Fruit fly (Drosophila melanogaster) whole organism, embryonic: ENCODE results near the gene Klp67A.
A peak's percentile ranks its signal among the peaks of the same experiment; 100 is the strongest.

ENCODE experiments used
- Atf-2 ChIP-seq: fragments of 200-800 bp; sonication (Bioruptor generic); optimal IDR thresholded peaks from 2 replicates; lab custom pipeline; 2016; ENCODE audit warnings: missing biosample characterization, missing genetic modification characterization
- B-H1 ChIP-seq: fragments of 200-800 bp; sonication (Bioruptor generic); IDR thresholded peaks from 3 replicates; pipeline ENCODE4 v1.3.6; 2022; ENCODE audit warnings: missing biosample characterization, missing genetic modification characterization
- Blimp-1 ChIP-seq: fragments of 200-800 bp; sonication (Bioruptor generic); optimal IDR thresholded peaks from 3 replicates; lab custom pipeline; 2018; ENCODE audit warnings: missing biosample characterization, missing genetic modification characterization, mild to moderate bottlenecking, moderate library complexity, missing genetic modification reagents
- CG11723 ChIP-seq: fragments of 200-800 bp; sonication (Bioruptor generic); optimal IDR thresholded peaks from 2 replicates; lab custom pipeline; 2017; ENCODE audit warnings: missing biosample characterization, mild to moderate bottlenecking, missing genetic modification characterization
- CG17186 ChIP-seq: fragments of 200-800 bp; sonication (Bioruptor generic); optimal IDR thresholded peaks from 3 replicates; lab custom pipeline; 2017; ENCODE audit warnings: missing biosample characterization, missing genetic modification reagents, missing genetic modification characterization
- CG18476 ChIP-seq: fragments of 200-800 bp; sonication (Bioruptor generic); optimal IDR thresholded peaks from 2 replicates; lab custom pipeline; 2016; ENCODE audit warnings: missing biosample characterization, mild to moderate bottlenecking, missing genetic modification characterization
- CG18764 ChIP-seq: fragments of 200-800 bp; sonication (Bioruptor generic); optimal IDR thresholded peaks from 3 replicates; lab custom pipeline; 2016; ENCODE audit warnings: missing biosample characterization, missing genetic modification characterization
- CG30403 ChIP-seq: fragments of 200-800 bp; sonication (Bioruptor generic); optimal IDR thresholded peaks from 3 replicates; lab custom pipeline; 2016; ENCODE audit warnings: missing biosample characterization, missing genetic modification characterization
- CG30431 ChIP-seq: fragments of 200-800 bp; sonication (Bioruptor generic); optimal IDR thresholded peaks from 2 replicates; lab custom pipeline; 2017; ENCODE audit warnings: missing biosample characterization, missing genetic modification characterization
- CG3065 ChIP-seq: fragments of 200-800 bp; sonication (Bioruptor generic); optimal IDR thresholded peaks from 2 replicates; lab custom pipeline; 2016; ENCODE audit warnings: missing biosample characterization, missing genetic modification characterization
- CG34376 ChIP-seq: fragments of 200-800 bp; sonication (Bioruptor generic); optimal IDR thresholded peaks from 2 replicates; lab custom pipeline; 2018; ENCODE audit warnings: missing biosample characterization, mild to moderate bottlenecking, missing genetic modification characterization
- CG4360 ChIP-seq: fragments of 200-800 bp; sonication (Bioruptor generic); IDR thresholded peaks from 2 replicates; pipeline ENCODE4 v1.3.6; 2022; ENCODE audit warnings: missing biosample characterization, missing genetic modification characterization
- CG4424 ChIP-seq: fragments of 200-800 bp; sonication (Bioruptor generic); optimal IDR thresholded peaks from 3 replicates; lab custom pipeline; 2016; ENCODE audit warnings: missing biosample characterization, missing genetic modification characterization
- CG5953 ChIP-seq: fragments of 200-800 bp; sonication (Bioruptor generic); IDR thresholded peaks from 2 replicates; pipeline ENCODE4 v1.3.6; 2022; ENCODE audit warnings: missing biosample characterization, missing genetic modification characterization
- CG6689 ChIP-seq: fragments of 200-800 bp; sonication (Bioruptor generic); IDR thresholded peaks from 2 replicates; pipeline ENCODE4 v1.3.6; 2022; ENCODE audit warnings: missing biosample characterization, missing genetic modification characterization
- CG6813 ChIP-seq: fragments of 200-800 bp; sonication (Bioruptor generic); optimal IDR thresholded peaks from 2 replicates; lab custom pipeline; 2017; ENCODE audit warnings: missing biosample characterization, missing genetic modification characterization, mild to moderate bottlenecking, moderate library complexity, missing genetic modification reagents
- CG7963 ChIP-seq: fragments of 200-800 bp; sonication (Bioruptor generic); IDR thresholded peaks from 3 replicates; pipeline ENCODE4 v1.3.6; 2022; ENCODE audit warnings: missing biosample characterization, missing genetic modification characterization; ENCODE audit not compliant: partially characterized antibody
- CG8765 ChIP-seq: fragments of 200-800 bp; sonication (Bioruptor generic); IDR thresholded peaks from 2 replicates; pipeline ENCODE4 v1.3.6; 2022; ENCODE audit warnings: missing biosample characterization, missing genetic modification characterization
- CG8924 ChIP-seq: fragments of 200-800 bp; optimal IDR thresholded peaks from 3 replicates; lab custom pipeline; 2019; ENCODE audit warnings: missing biosample characterization, mild to moderate bottlenecking, missing genetic modification characterization, moderate library complexity
- Dek ChIP-seq: fragments of 200-800 bp; sonication (Bioruptor generic); optimal IDR thresholded peaks from 3 replicates; lab custom pipeline; 2019; ENCODE audit warnings: missing biosample characterization, mild to moderate bottlenecking, missing genetic modification characterization, moderate library complexity
- GATAe ChIP-seq: fragments of 200-800 bp; sonication (Bioruptor generic); conservative IDR thresholded peaks from 2 replicates; pipeline ENCODE4 v1.3.6; 2022; ENCODE audit warnings: missing biosample characterization, missing genetic modification characterization
- Lim3 ChIP-seq: fragments of 200-800 bp; sonication (Bioruptor generic); IDR thresholded peaks from 2 replicates; pipeline ENCODE4 v1.3.6; 2022; ENCODE audit warnings: missing biosample characterization, missing genetic modification characterization
- Oaz ChIP-seq: fragments of 200-800 bp; sonication (Bioruptor generic); IDR thresholded peaks from 2 replicates; pipeline ENCODE4 v1.3.6; 2022; ENCODE audit warnings: missing biosample characterization, missing genetic modification characterization
- Six4 ChIP-seq: fragments of 200-800 bp; sonication (Bioruptor generic); optimal IDR thresholded peaks from 2 replicates; lab custom pipeline; 2016; ENCODE audit warnings: missing biosample characterization, missing genetic modification characterization
- Sry-β ChIP-seq: fragments of 200-800 bp; sonication (Bioruptor generic); optimal IDR thresholded peaks from 2 replicates; lab custom pipeline; 2018; ENCODE audit warnings: missing biosample characterization, mild to moderate bottlenecking, missing genetic modification characterization, moderate library complexity
- Sry-δ ChIP-seq: fragments of 200-800 bp; sonication (Bioruptor generic); optimal IDR thresholded peaks from 2 replicates; lab custom pipeline; 2016; ENCODE audit warnings: missing biosample characterization, missing genetic modification characterization
- ato ChIP-seq: fragments of 200-800 bp; sonication (Bioruptor generic); IDR thresholded peaks from 2 replicates; pipeline ENCODE4 v1.3.6; 2022; ENCODE audit warnings: missing biosample characterization, missing genetic modification characterization; ENCODE audit not compliant: partially characterized antibody
- bigmax ChIP-seq: fragments of 200-800 bp; sonication (Bioruptor generic); optimal IDR thresholded peaks from 2 replicates; lab custom pipeline; 2018; ENCODE audit warnings: missing biosample characterization, mild to moderate bottlenecking, missing genetic modification characterization
- cg ChIP-seq: fragments of 200-800 bp; sonication (Bioruptor generic); optimal IDR thresholded peaks from 3 replicates; lab custom pipeline; 2019; ENCODE audit warnings: missing biosample characterization, mild to moderate bottlenecking, missing genetic modification characterization, moderate library complexity
- chinmo ChIP-seq: fragments of 200-800 bp; sonication (Bioruptor generic); IDR thresholded peaks from 4 replicates; pipeline ENCODE4 v1.3.6; 2022; ENCODE audit warnings: missing biosample characterization, missing genetic modification characterization; ENCODE audit not compliant: partially characterized antibody
- croc ChIP-seq: fragments of 200-800 bp; sonication (Bioruptor generic); conservative IDR thresholded peaks from 3 replicates; pipeline ENCODE4 v1.3.6; 2022; ENCODE audit warnings: missing biosample characterization, missing genetic modification characterization
- da ChIP-seq: fragments of 200-800 bp; sonication (Bioruptor generic); optimal IDR thresholded peaks from 2 replicates; lab custom pipeline; 2016; ENCODE audit warnings: missing biosample characterization, missing genetic modification characterization
- danr ChIP-seq: fragments of 200-800 bp; sonication (Bioruptor generic); IDR thresholded peaks from 2 replicates; pipeline ENCODE4 v1.3.6; 2022; ENCODE audit warnings: missing biosample characterization, missing genetic modification characterization
- ems ChIP-seq: fragments of 200-800 bp; sonication (Bioruptor generic); optimal IDR thresholded peaks from 3 replicates; lab custom pipeline; 2016; ENCODE audit warnings: missing biosample characterization, missing genetic modification characterization
- eyg ChIP-seq: fragments of 200-800 bp; sonication (Bioruptor generic); optimal IDR thresholded peaks from 3 replicates; lab custom pipeline; 2016; ENCODE audit warnings: missing biosample characterization, missing genetic modification characterization
- fd102C ChIP-seq: fragments of 200-800 bp; sonication (Bioruptor generic); optimal IDR thresholded peaks from 2 replicates; lab custom pipeline; 2018; ENCODE audit warnings: missing biosample characterization, mild to moderate bottlenecking, missing genetic modification characterization, moderate library complexity
- gsb ChIP-seq: fragments of 200-800 bp; sonication (Bioruptor generic); IDR thresholded peaks from 2 replicates; pipeline ENCODE4 v1.3.6; 2022; ENCODE audit warnings: missing biosample characterization, missing genetic modification characterization
- gsb-n ChIP-seq: fragments of 200-800 bp; sonication (Bioruptor generic); optimal IDR thresholded peaks from 3 replicates; lab custom pipeline; 2018; ENCODE audit warnings: missing biosample characterization, mild to moderate bottlenecking, missing genetic modification characterization
- h ChIP-seq: fragments of >200 bp; optimal IDR thresholded peaks from 2 replicates; lab custom pipeline; 2017
- kah ChIP-seq: fragments of 200-800 bp; sonication (Bioruptor generic); optimal IDR thresholded peaks from 2 replicates; lab custom pipeline; 2018; ENCODE audit warnings: missing biosample characterization, mild to moderate bottlenecking, missing genetic modification characterization
- klu ChIP-seq: fragments of 200-800 bp; sonication (Bioruptor generic); IDR thresholded peaks from 2 replicates; pipeline ENCODE4 v1.3.6; 2022; ENCODE audit warnings: missing biosample characterization, missing genetic modification characterization
- lab ChIP-seq: fragments of 200-800 bp; sonication (Bioruptor generic); optimal IDR thresholded peaks from 3 replicates; lab custom pipeline; 2017; ENCODE audit warnings: missing biosample characterization, missing genetic modification characterization, mild to moderate bottlenecking, moderate library complexity, missing genetic modification reagents
- lilli ChIP-seq: fragments of 200-800 bp; sonication (Bioruptor generic); optimal IDR thresholded peaks from 3 replicates; lab custom pipeline; 2016; ENCODE audit warnings: missing biosample characterization, missing genetic modification characterization
- mld ChIP-seq: fragments of 200-800 bp; sonication (Bioruptor generic); IDR thresholded peaks from 3 replicates; pipeline ENCODE4 v1.3.6; 2022; ENCODE audit warnings: missing biosample characterization, missing genetic modification characterization; ENCODE audit not compliant: partially characterized antibody
- pb ChIP-seq: fragments of 200-800 bp; sonication (Bioruptor generic); optimal IDR thresholded peaks from 3 replicates; lab custom pipeline; 2016; ENCODE audit warnings: missing biosample characterization, missing genetic modification characterization
- pfk ChIP-seq: fragments of 200-800 bp; sonication (Bioruptor generic); optimal IDR thresholded peaks from 2 replicates; lab custom pipeline; 2018; ENCODE audit warnings: missing biosample characterization, mild to moderate bottlenecking, missing genetic modification characterization, moderate library complexity
- pnt ChIP-seq: fragments of 200-800 bp; sonication (Bioruptor generic); optimal IDR thresholded peaks from 3 replicates; lab custom pipeline; 2016; ENCODE audit warnings: missing biosample characterization, missing genetic modification characterization
- unc-4 ChIP-seq: fragments of 200-800 bp; sonication (Bioruptor generic); IDR thresholded peaks from 2 replicates; pipeline ENCODE4 v1.3.6; 2022; ENCODE audit warnings: missing biosample characterization, missing genetic modification characterization; ENCODE audit not compliant: partially characterized antibody
- z ChIP-seq: fragments of 200-800 bp; sonication (Bioruptor generic); IDR thresholded peaks from 3 replicates; pipeline ENCODE4 v1.3.6; 2022; ENCODE audit warnings: missing biosample characterization, missing genetic modification characterization
- zfh2 ChIP-seq: fragments of 200-800 bp; sonication (Bioruptor generic); optimal IDR thresholded peaks from 2 replicates; lab custom pipeline; 2016; ENCODE audit warnings: missing biosample characterization, missing genetic modification characterization

Gene Klp67A

DNA sequence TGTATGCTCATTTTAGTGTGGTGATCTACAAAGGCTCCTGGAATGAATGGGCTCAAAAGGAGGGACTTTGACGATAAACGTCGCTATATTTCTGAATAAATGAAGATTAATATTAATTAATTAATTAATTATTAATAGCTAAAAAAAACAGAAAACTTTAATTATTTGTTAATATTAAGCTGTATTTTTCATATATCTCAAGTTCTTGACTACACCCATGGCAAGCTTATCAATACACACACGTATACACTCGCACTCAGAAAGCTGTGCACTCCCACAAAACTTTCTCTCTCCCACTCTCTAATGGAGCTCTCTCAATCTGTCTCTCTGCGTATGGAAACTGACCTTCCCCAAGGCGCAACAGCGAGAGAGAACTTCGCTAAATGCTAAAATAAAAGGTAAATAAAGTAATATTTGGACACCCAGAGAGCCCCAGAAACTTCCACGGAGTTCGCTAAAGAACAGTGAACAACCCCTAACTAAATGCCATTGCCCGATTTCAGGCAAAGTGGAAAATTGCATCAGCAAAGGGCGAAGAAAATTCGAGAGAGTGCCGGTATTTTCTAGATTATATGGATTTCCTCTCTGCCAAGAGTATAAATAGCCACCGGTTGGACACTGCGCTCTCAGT is 6.6 kb upstream of the Klp67A start (continued):
- TF ChIP-seq danr (GFP tag; lab: Robert Waterston, UW) (peak; percentile 69), croc (GFP tag; lab: Robert Waterston, UW) (no peak; the same call in 2 of the 3 replicates), unc-4 (GFP tag; lab: Robert Waterston, UW) (peak; percentile 54), CG18764 (GFP tag; lab: Kevin White, UChicago) (peak; percentile 36), bigmax (GFP tag; lab: Kevin White, UChicago) (no peak), CG30431 (no peak), z (GFP tag; lab: Robert Waterston, UW) (0 out of 3 replicates have a peak, but pooled peaks have one; percentile 7), cg (GFP tag; lab: Kevin White, UChicago) (peak; percentile 74), chinmo (peak; percentile 44; the same call in 2 of the 4 replicates), CG6689 (GFP tag; lab: Robert Waterston, UW) (peak; percentile 69), lilli (GFP tag; lab: Kevin White, UChicago) (peak; percentile 26), CG5953 (peak; percentile 69), ato (no peak), CG6813 (GFP tag; lab: Kevin White, UChicago) (peak; percentile 75), pnt (no peak), Lim3 (no peak), GATAe (GFP tag; lab: Robert Waterston, UW) (no peak; the same call in 1 of the 2 replicates), Oaz (peak; percentile 55), lab (GFP tag; lab: Kevin White, UChicago) (peak; percentile 88), ems (no peak), Atf-2 (GFP tag; lab: Kevin White, UChicago) (no peak), CG34376 (GFP tag; lab: Kevin White, UChicago) (peak; percentile 18), zfh2 (GFP tag; lab: Kevin White, UChicago) (no peak), pfk (GFP tag; lab: Kevin White, UChicago) (no peak), eyg (GFP tag; lab: Kevin White, UChicago) (no peak), CG3065 (no peak), gsb-n (peak; percentile 26), Blimp-1 (GFP tag; lab: Kevin White, UChicago) (peak; percentile 78), Sry-β (GFP tag; lab: Kevin White, UChicago) (no peak), CG17186 (GFP tag; lab: Kevin White, UChicago) (no peak), gsb (GFP tag; lab: Robert Waterston, UW) (peak; percentile 17; the same call in 1 of the 2 replicates), CG4424 (GFP tag; lab: Kevin White, UChicago) (peak; percentile 81), CG4360 (GFP tag; lab: Robert Waterston, UW) (0 out of 2 replicates have a peak, but pooled peaks have one; percentile 38), kah (GFP tag; lab: Kevin White, UChicago) (no peak), CG18476 (peak; percentile 60), CG8924 (tag; lab: Kevin White, UChicago) (peak; percentile 11), Six4 (GFP tag; lab: Kevin White, UChicago) (peak; percentile 43), h (lab: Kevin White, UChicago) (no peak), da (GFP tag; lab: Kevin White, UChicago) (no peak), Sry-δ (GFP tag; lab: Kevin White, UChicago) (no peak), CG7963 (GFP tag; lab: Robert Waterston, UW) (no peak), Dek (peak; percentile 23), B-H1 (no peak), CG8765 (GFP tag; lab: Robert Waterston, UW) (no peak), fd102C (GFP tag; lab: Kevin White, UChicago) (no peak), CG11723 (GFP tag; lab: Kevin White, UChicago) (peak; percentile 51), klu (no peak), pb (no peak), CG30403 (GFP tag; lab: Kevin White, UChicago) (peak; percentile 67), mld (GFP tag; lab: Robert Waterston, UW) (no peak)
